Fruit fly (Drosophila melanogaster): ENCODE results near the gene eIF2beta.

Gene eIF2beta

dm6 chr3L:12537123-12537522, 10.6 kb upstream of the eIF2beta start, which contains the start of gene CG4069:
Gene CG4069, minus strand, starts transcription at chr3L:12537315.
- TF ChIP-seq CG32121 (GFP tag; IDR thresholded peaks at IDR 0.05) = no peak
- TF ChIP-seq CG13204 (GFP tag; optimal IDR thresholded peaks at IDR 0.05) = no peak
- no peak for TF ChIP-seq CG8159 (tag; optimal IDR thresholded peaks at IDR 0.05)
- TF ChIP-seq CG15710 (tag; optimal IDR thresholded peaks at IDR 0.05) = no peak
- no peak for TF ChIP-seq Pif1A (GFP tag; optimal IDR thresholded peaks at IDR 0.05)
- no peak for TF ChIP-seq CG4496 (GFP tag; IDR thresholded peaks at IDR 0.05)
- TF ChIP-seq D1 (tag; optimal IDR thresholded peaks at IDR 0.05) = no peak

- TF ChIP-seq CG9948 (tag; optimal IDR thresholded peaks at IDR 0.05) (no peak), CG15710 (tag; optimal IDR thresholded peaks at IDR 0.05) (no peak), D1 (tag; optimal IDR thresholded peaks at IDR 0.05) (no peak), EcR (GFP tag; optimal IDR thresholded peaks at IDR 0.05) (no peak), CG13204 (GFP tag; optimal IDR thresholded peaks at IDR 0.05) (no peak), CG17806 (tag; optimal IDR thresholded peaks at IDR 0.05) (no peak), fd96Ca (GFP tag; IDR thresholded peaks at IDR 0.05) (no peak), CG8159 (tag; optimal IDR thresholded peaks at IDR 0.05) (no peak), Pif1A (GFP tag; optimal IDR thresholded peaks at IDR 0.05) (no peak), rn (GFP tag; IDR thresholded peaks at IDR 0.05) (no peak)
Observed at dm6 chr3L:12534318-12534717, 7.8 kb upstream of the eIF2beta start, which contains the start of gene Pmm2. Gene Pmm2, plus strand, starts transcription at chr3L:12534590.

- TF ChIP-seq CG17806 (tag; optimal IDR thresholded peaks at IDR 0.05) (peak; percentile 84), Pif1B (GFP tag; optimal IDR thresholded peaks at IDR 0.05) (peak; percentile 66), D1 (tag; optimal IDR thresholded peaks at IDR 0.05) (peak; percentile 32), CG12605 (GFP tag; IDR thresholded peaks at IDR 0.05) (peak; percentile 97), CG14655 (GFP tag; optimal IDR thresholded peaks at IDR 0.05) (no peak), CG8301 (tag; optimal IDR thresholded peaks at IDR 0.05) (peak; percentile 87), CG34367 (tag; optimal IDR thresholded peaks at IDR 0.05) (peak; percentile 10), Snoo (tag; optimal IDR thresholded peaks at IDR 0.05) (peak; percentile 74), EcR (GFP tag; optimal IDR thresholded peaks at IDR 0.05) (no peak), Pif1A (GFP tag; optimal IDR thresholded peaks at IDR 0.05) (peak; percentile 64), CG8159 (tag; optimal IDR thresholded peaks at IDR 0.05) (peak; percentile 92), CG32121 (GFP tag; IDR thresholded peaks at IDR 0.05) (peak; percentile 95), rn (GFP tag; IDR thresholded peaks at IDR 0.05) (peak; percentile 71), CG10348 (GFP tag; IDR thresholded peaks at IDR 0.05) (peak; percentile 91), CG4496 (GFP tag; IDR thresholded peaks at IDR 0.05) (peak; percentile 95), fd96Ca (GFP tag; IDR thresholded peaks at IDR 0.05) (no peak; the same call in 2 of the 3 replicates), CG9948 (tag; optimal IDR thresholded peaks at IDR 0.05) (peak; percentile 88), CG15710 (tag; optimal IDR thresholded peaks at IDR 0.05) (peak; percentile 72), Ets98B (GFP tag; IDR thresholded peaks at IDR 0.05) (peak; percentile 88), gl (tag; optimal IDR thresholded peaks at IDR 0.05) (peak; percentile 49), CG13204 (GFP tag; optimal IDR thresholded peaks at IDR 0.05) (no peak)
Observed at dm6 chr3L:12533392-12534070, 7.0 kb upstream of the eIF2beta start, which contains the start of the genes Tsf2 and CG34242. Gene Tsf2, minus strand, starts transcription at chr3L:12533724. Gene CG34242, plus strand, starts transcription at chr3L:12533996.

- TF ChIP-seq D1 (tag; optimal IDR thresholded peaks at IDR 0.05) (no peak), Ets98B (GFP tag; IDR thresholded peaks at IDR 0.05) (no peak), CG32121 (GFP tag; IDR thresholded peaks at IDR 0.05) (no peak), CG17806 (tag; optimal IDR thresholded peaks at IDR 0.05) (no peak), CG15710 (tag; optimal IDR thresholded peaks at IDR 0.05) (no peak), CG10348 (GFP tag; IDR thresholded peaks at IDR 0.05) (no peak), CG14655 (GFP tag; optimal IDR thresholded peaks at IDR 0.05) (no peak), CG12605 (GFP tag; IDR thresholded peaks at IDR 0.05) (no peak), EcR (GFP tag; optimal IDR thresholded peaks at IDR 0.05) (no peak), CG34367 (tag; optimal IDR thresholded peaks at IDR 0.05) (no peak), CG4496 (GFP tag; IDR thresholded peaks at IDR 0.05) (no peak), rn (GFP tag; IDR thresholded peaks at IDR 0.05) (no peak), CG9948 (tag; optimal IDR thresholded peaks at IDR 0.05) (no peak), Snoo (tag; optimal IDR thresholded peaks at IDR 0.05) (no peak), fd96Ca (GFP tag; IDR thresholded peaks at IDR 0.05) (no peak), Pif1B (GFP tag; optimal IDR thresholded peaks at IDR 0.05) (no peak), gl (tag; optimal IDR thresholded peaks at IDR 0.05) (no peak), CG13204 (GFP tag; optimal IDR thresholded peaks at IDR 0.05) (no peak), Pif1A (GFP tag; optimal IDR thresholded peaks at IDR 0.05) (no peak), CG8159 (tag; optimal IDR thresholded peaks at IDR 0.05) (no peak)
Observed at dm6 chr3L:12532220-12532619, 5.7 kb upstream of the eIF2beta start.

- TF ChIP-seq fd96Ca (GFP tag; IDR thresholded peaks at IDR 0.05) (no peak), CG12605 (GFP tag; IDR thresholded peaks at IDR 0.05) (no peak), CG34367 (tag; optimal IDR thresholded peaks at IDR 0.05) (no peak), rn (GFP tag; IDR thresholded peaks at IDR 0.05) (no peak), Pif1B (GFP tag; optimal IDR thresholded peaks at IDR 0.05) (no peak), CG9948 (tag; optimal IDR thresholded peaks at IDR 0.05) (no peak), CG8159 (tag; optimal IDR thresholded peaks at IDR 0.05) (no peak), Ets98B (GFP tag; IDR thresholded peaks at IDR 0.05) (no peak), CG10348 (GFP tag; IDR thresholded peaks at IDR 0.05) (no peak), D1 (tag; optimal IDR thresholded peaks at IDR 0.05) (no peak), Pif1A (GFP tag; optimal IDR thresholded peaks at IDR 0.05) (no peak), CG17806 (tag; optimal IDR thresholded peaks at IDR 0.05) (no peak), Snoo (tag; optimal IDR thresholded peaks at IDR 0.05) (no peak)
Observed at dm6 chr3L:12530044-12530443, 3.5 kb upstream of the eIF2beta start, which contains the start of gene nst. Gene nst, minus strand, starts transcription at chr3L:12530171.
